Fruit fly (Drosophila melanogaster): ENCODE measurements around the gene Atg3.

DNA sequence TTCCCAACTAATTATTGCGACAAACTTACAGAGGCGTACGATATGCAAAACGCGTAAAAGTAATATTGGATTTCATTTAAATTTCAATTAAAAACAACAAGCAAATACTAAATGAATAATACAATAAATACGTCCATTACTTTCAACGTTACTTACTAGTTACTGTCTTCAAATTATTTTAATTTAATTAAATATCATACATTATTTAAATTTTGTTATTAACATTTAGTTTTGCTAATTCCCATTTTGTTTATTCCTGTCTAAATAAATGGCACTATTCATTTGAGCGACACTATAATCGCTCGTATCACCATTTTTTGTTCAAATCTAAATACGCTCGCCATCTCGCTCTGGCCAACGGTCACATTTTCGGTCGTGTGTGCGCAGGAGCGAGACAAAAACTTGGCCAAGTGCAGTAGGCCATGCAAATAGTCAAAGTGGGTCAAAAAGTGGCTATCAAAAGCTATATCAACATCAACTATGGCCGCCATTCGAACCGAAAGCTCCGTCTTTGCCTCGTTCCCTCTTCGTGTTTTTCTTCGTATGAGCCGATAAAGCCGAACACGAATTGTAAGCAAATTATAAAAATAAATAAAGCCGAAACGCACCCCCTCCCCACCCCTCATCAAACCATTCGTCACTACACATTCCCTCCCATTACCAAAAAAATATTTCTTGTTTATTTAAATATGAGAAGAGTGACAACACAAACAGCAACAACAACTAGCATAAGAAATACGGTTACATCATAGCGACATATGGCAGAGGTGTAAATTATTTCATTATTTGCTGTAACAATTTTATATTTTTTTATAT is 40.9 kb downstream of the Atg3 start:
- no peak for TF ChIP-seq CTCF (optimal IDR thresholded peaks at IDR 0.05)
- no peak for TF ChIP-seq CG8478 (optimal IDR thresholded peaks at IDR 0.05)
